Worm (Caenorhabditis elegans): ENCODE results near the gene pcm-1.

DNA sequence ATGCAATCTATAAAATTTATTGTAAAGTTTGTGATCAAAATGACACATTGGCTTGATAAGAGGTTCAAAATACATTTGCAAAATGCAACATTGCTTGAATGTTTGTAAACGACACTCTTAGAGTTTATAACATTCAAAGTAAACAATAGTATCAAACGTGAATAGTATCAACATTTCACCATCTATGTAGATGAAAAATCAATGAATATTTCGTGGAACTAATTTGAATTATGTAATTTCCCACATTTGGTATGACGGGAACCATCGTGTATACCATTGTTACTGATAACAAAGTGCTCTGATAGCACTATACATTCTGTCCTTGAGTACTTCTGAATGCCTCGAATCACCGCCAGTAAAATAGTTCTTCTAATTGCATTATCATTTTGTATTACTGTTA lies 33.1 kb downstream of the pcm-1 start, which contains the start of gene galt-1:
- no peak for TF ChIP-seq snpc-4 (GFP tag; optimal IDR thresholded peaks at IDR 0.05)
- no peak for TF ChIP-seq snpc-4 (tag; optimal IDR thresholded peaks at IDR 0.05)
- no peak for TF ChIP-seq F57C9.4 (tag; optimal IDR thresholded peaks at IDR 0.05)
- no peak for TF ChIP-seq mel-28 (tag; optimal IDR thresholded peaks at IDR 0.05; ENCODE audit: borderline replicate concordance)
- TF ChIP-seq die-1 (tag; optimal IDR thresholded peaks at IDR 0.05) = no peak
- TF ChIP-seq F33H1.4 (GFP tag; IDR thresholded peaks at IDR 0.05) = no peak
- no peak for TF ChIP-seq lir-1 (GFP tag; conservative IDR thresholded peaks at IDR 0.05)
- TF ChIP-seq dpff-1 (tag; optimal IDR thresholded peaks at IDR 0.05) = no peak
- no peak for TF ChIP-seq ets-4 (GFP tag; optimal IDR thresholded peaks at IDR 0.05)
- no peak for TF ChIP-seq nfya-1 (tag; optimal IDR thresholded peaks at IDR 0.05; ENCODE audit: borderline replicate concordance, insufficient read depth)
- no peak for TF ChIP-seq hmg-20 (GFP tag; IDR thresholded peaks at IDR 0.05)
- no peak for TF ChIP-seq ztf-6 (GFP tag; IDR thresholded peaks at IDR 0.05)
- TF ChIP-seq rcor-1 (GFP tag; IDR thresholded peaks at IDR 0.05) = no peak

Data from whole organism, young adult.